Worm (Caenorhabditis elegans) whole organism, midembryonic: Measurements from ENCODE around the gene cest-33.

ENCODE experiments used
- cog-1 ChIP-seq: sonication (generic microtip); optimal IDR thresholded peaks from 2 replicates; lab custom pipeline; 2016; ENCODE audit warnings: missing genetic modification characterization, missing compliant biosample characterization
- flt-1 ChIP-seq: fragments of 200-800 bp; sonication (Bioruptor generic); IDR thresholded peaks from 2 replicates; pipeline ENCODE4 v1.3.6; 2022; ENCODE audit warnings: missing genetic modification characterization, missing compliant biosample characterization
- med-1 ChIP-seq: sonication (generic microtip); optimal IDR thresholded peaks from 2 replicates; lab custom pipeline; 2017; ENCODE audit warnings: missing genetic modification characterization, mild to moderate bottlenecking, missing compliant biosample characterization, antibody characterized with exemption, missing genetic modification reagents; ENCODE audit not compliant: insufficient read depth
- tab-1 ChIP-seq: fragments of 200-800 bp; sonication (Bioruptor generic); IDR thresholded peaks from 2 replicates; pipeline ENCODE4 v1.3.6; 2022; ENCODE audit warnings: missing genetic modification characterization, missing compliant biosample characterization
- ztf-29 ChIP-seq: fragments of 200-800 bp; sonication (Bioruptor generic); IDR thresholded peaks from 2 replicates; pipeline ENCODE4 v1.3.6; 2022; ENCODE audit warnings: missing genetic modification reagents, missing genetic modification characterization, missing compliant biosample characterization

- TF ChIP-seq flt-1 (GFP tag; lab: Robert Waterston, UW) (no peak), tab-1 (no peak), med-1 (GFP tag; lab: Kevin White, UChicago) (no peak), ztf-29 (GFP tag; lab: Robert Waterston, UW) (no peak), cog-1 (no peak)
Observed at ce11 chrV:6354786-6355185, 10.7 kb downstream of the cest-33 start.
